Worm (Caenorhabditis elegans): Measurements from ENCODE around the gene srw-140.

The srw-140 gene

DNA sequence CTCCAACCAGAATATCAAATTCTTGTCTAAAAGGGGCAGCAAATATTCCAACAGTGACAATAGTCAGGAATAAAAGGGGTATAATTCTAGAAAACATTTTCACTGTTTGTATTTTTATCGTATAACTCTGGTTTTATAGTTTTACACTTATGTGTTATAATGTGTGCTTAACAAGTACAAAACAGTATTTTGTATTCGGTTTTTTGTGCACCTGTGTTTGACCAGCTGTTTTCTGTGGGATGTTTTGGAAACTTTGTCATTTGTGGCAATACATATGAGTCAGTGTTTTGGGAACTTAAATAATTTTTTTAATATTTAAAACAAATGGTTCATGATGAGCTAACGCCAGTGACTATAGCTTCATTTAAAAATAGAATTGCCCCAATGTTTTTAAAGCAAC is 19.1 kb upstream of the srw-140 start, which contains the start of gene F14F9.6:
Gene F14F9.6, minus strand, starts transcription at position 101 of the 400 bp plus-strand sequence.
- TF ChIP-seq ets-4 (tag; optimal IDR thresholded peaks at IDR 0.05) (no peak), ahr-1 (tag; optimal IDR thresholded peaks at IDR 0.05) (no peak)

DNA sequence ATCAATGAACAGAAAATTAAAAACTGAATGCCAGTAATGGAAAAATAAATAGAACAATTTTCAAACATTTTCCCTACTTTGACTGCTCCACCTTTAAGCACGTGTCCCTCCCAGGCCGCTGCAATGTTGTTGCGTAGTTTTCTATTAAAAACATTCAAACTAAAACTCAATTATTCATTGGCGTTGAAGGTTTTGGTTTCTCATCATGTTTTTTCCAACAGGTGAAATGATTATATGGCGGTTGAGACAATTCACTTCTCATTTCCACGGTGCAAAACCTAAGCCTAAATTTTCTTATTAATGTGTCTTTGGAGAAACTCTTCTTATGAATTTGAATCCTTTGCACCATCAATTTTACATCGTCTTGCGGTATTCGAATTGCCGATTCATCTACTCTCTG is 14.6 kb upstream of the srw-140 start, which contains the start of gene srh-130:
Gene srh-130, plus strand, starts transcription at position 301 of the 400 bp plus-strand sequence.
- TF ChIP-seq K02D7.2 (tag; optimal IDR thresholded peaks at IDR 0.05): no peak
- no peak for TF ChIP-seq unc-42 (tag; optimal IDR thresholded peaks at IDR 0.05)
- no peak for TF ChIP-seq pha-4 (tag; optimal IDR thresholded peaks at IDR 0.05)
- no peak for TF ChIP-seq ceh-6 (GFP tag; optimal IDR thresholded peaks at IDR 0.05)
- TF ChIP-seq C08G9.2 (tag; optimal IDR thresholded peaks at IDR 0.05): no peak
- no peak for TF ChIP-seq ahr-1 (tag; optimal IDR thresholded peaks at IDR 0.05)
- TF ChIP-seq dve-1 (tag; optimal IDR thresholded peaks at IDR 0.05): no peak
- TF ChIP-seq C38D4.7 (GFP tag; optimal IDR thresholded peaks at IDR 0.05): no peak
- no peak for TF ChIP-seq unc-3 (GFP tag; conservative IDR thresholded peaks at IDR 0.05)
- TF ChIP-seq unc-3 (tag; optimal IDR thresholded peaks at IDR 0.05): no peak
- TF ChIP-seq hlh-8 (tag; optimal IDR thresholded peaks at IDR 0.05): no peak
- no peak for TF ChIP-seq npax-4 (tag; optimal IDR thresholded peaks at IDR 0.05)

DNA sequence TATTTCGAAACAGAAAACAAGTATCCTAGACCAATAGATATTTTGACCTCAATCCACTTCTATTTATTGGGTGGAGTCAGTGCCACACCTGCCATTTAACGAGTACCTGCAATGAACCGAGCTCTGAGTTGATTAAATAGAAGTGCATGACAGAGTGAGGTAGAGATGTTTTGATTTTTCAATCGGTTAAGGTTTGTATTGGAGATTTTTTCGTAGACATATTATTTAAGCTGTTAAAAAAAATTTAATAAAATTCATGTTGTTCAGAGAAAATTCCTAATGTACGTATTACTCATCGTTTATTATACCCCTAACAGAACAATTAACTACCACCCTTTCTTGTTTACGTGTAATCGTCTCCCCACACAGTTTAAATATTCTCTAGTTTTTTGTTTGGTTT is 10.0 kb upstream of the srw-140 start, which contains the start of gene srx-38:
Gene srx-38, minus strand, starts transcription at position 101 of the 400 bp plus-strand sequence.
- no peak for TF ChIP-seq sox-4 (tag; optimal IDR thresholded peaks at IDR 0.05)
- no peak for TF ChIP-seq unc-3 (GFP tag; conservative IDR thresholded peaks at IDR 0.05)
- no peak for TF ChIP-seq unc-3 (tag; optimal IDR thresholded peaks at IDR 0.05)
- no peak for TF ChIP-seq hlh-6 (tag; optimal IDR thresholded peaks at IDR 0.05)
- TF ChIP-seq nhr-11 (tag; optimal IDR thresholded peaks at IDR 0.05): no peak
- no peak for TF ChIP-seq C38D4.7 (GFP tag; optimal IDR thresholded peaks at IDR 0.05)
- TF ChIP-seq C08G9.2 (tag; optimal IDR thresholded peaks at IDR 0.05): no peak
- no peak for TF ChIP-seq lin-11 (tag; optimal IDR thresholded peaks at IDR 0.05)
- TF ChIP-seq zip-5 (tag; optimal IDR thresholded peaks at IDR 0.05): no peak
- TF ChIP-seq sdc-2 (tag; optimal IDR thresholded peaks at IDR 0.05): no peak
- no peak for TF ChIP-seq hlh-30 (tag; optimal IDR thresholded peaks at IDR 0.05; ENCODE audit: insufficient read depth)
- TF ChIP-seq unc-86 (tag; optimal IDR thresholded peaks at IDR 0.05): no peak
- TF ChIP-seq ets-4 (tag; optimal IDR thresholded peaks at IDR 0.05): no peak
- no peak for TF ChIP-seq pha-2 (tag; optimal IDR thresholded peaks at IDR 0.05)
- TF ChIP-seq ceh-2 (tag; optimal IDR thresholded peaks at IDR 0.05): no peak
- TF ChIP-seq ceh-48 (tag; optimal IDR thresholded peaks at IDR 0.05): no peak
- no peak for TF ChIP-seq ceh-31 (tag; optimal IDR thresholded peaks at IDR 0.05)
- TF ChIP-seq ceh-34 (tag; optimal IDR thresholded peaks at IDR 0.05): no peak

DNA sequence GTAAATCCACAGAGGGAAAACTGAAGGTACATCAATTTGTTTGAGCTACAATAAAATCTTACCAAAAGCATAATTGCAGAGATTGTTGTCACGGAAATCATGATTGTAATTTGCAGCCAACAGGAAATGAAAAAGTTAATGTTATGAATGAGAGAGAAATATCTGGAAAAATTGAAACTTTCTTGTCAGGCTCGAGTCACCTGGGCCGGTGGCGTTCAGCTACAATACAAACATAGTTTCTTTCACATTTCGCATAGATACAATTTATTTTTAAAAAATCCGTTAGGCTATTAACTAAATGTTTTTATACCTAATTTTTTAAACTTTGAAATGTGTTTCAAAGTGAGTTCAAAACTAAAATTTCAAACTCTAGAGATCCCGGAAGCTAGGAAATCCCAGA is 7.9 kb upstream of the srw-140 start, which contains the start of gene srx-39:
Gene srx-39, minus strand, starts transcription at position 101 of the 400 bp plus-strand sequence.
- TF ChIP-seq C08G9.2 (tag; optimal IDR thresholded peaks at IDR 0.05) (no peak), hlh-30 (tag; optimal IDR thresholded peaks at IDR 0.05; ENCODE audit: insufficient read depth) (no peak), ceh-24 (tag; optimal IDR thresholded peaks at IDR 0.05) (no peak), nfya-1 (tag; optimal IDR thresholded peaks at IDR 0.05) (no peak), hlh-15 (tag; optimal IDR thresholded peaks at IDR 0.05) (no peak), rnt-1 (tag; optimal IDR thresholded peaks at IDR 0.05) (no peak), nhr-232 (tag; optimal IDR thresholded peaks at IDR 0.05) (no peak)

DNA sequence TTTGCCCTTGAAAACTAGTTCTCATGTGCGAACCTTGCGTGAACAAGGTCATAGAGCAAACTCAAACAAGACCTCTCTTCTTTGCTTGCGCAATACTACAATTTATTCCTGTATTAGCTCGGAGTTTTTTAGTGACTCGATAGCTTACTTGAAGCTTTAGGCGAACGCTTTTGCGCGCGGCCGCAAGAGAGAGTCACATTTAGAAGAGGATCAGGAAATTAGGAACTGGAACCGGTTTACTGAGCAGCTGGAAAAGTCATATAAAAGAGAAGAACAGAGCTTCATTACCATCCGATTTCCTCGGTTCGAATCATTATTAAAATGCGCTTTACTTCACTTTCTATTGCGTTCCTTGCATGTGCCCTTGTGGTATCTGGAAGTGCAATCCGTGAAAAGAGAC is 7.2 kb upstream of the srw-140 start, which contains the start of gene abu-15:
Gene abu-15, plus strand, starts transcription at position 301 of the 400 bp plus-strand sequence.
- TF ChIP-seq ahr-1 (tag; optimal IDR thresholded peaks at IDR 0.05) (no peak), ceh-30 (tag; optimal IDR thresholded peaks at IDR 0.05) (no peak), hlh-13 (GFP tag; optimal IDR thresholded peaks at IDR 0.05) (no peak), hlh-15 (tag; optimal IDR thresholded peaks at IDR 0.05) (no peak), unc-3 (GFP tag; conservative IDR thresholded peaks at IDR 0.05) (no peak), unc-3 (tag; optimal IDR thresholded peaks at IDR 0.05) (no peak), ets-4 (tag; optimal IDR thresholded peaks at IDR 0.05) (no peak), pax-1 (tag; optimal IDR thresholded peaks at IDR 0.05) (no peak), ceh-48 (tag; optimal IDR thresholded peaks at IDR 0.05) (no peak), madf-2 (tag; optimal IDR thresholded peaks at IDR 0.05) (no peak), fkh-10 (GFP tag; optimal IDR thresholded peaks at IDR 0.05) (no peak), C38D4.7 (GFP tag; optimal IDR thresholded peaks at IDR 0.05) (no peak), Y22D7AL.16 (tag; optimal IDR thresholded peaks at IDR 0.05) (no peak), pat-9 (tag; optimal IDR thresholded peaks at IDR 0.05) (no peak)
